Fruit fly (Drosophila melanogaster) Kc167 (cell line): ENCODE data around the gene CG10116.

Experiments
- Myc ChIP-seq: fragments of >200 bp; optimal IDR thresholded peaks from 2 replicates; lab custom pipeline; 2017; ENCODE audit warnings: missing external identifiers
- Sin3A ChIP-seq: fragments of >200 bp; optimal IDR thresholded peaks from 2 replicates; lab custom pipeline; 2018; ENCODE audit warnings: missing external identifiers
- h ChIP-seq: fragments of >200 bp; optimal IDR thresholded peaks from 3 replicates; lab custom pipeline; 2018; ENCODE audit warnings: missing external identifiers
- insv ChIP-seq: fragments of >200 bp; optimal IDR thresholded peaks from 3 replicates; lab custom pipeline; 2018; ENCODE audit warnings: missing external identifiers
- psq ChIP-seq: fragments of >200 bp; optimal IDR thresholded peaks from 2 replicates; lab custom pipeline; 2017; ENCODE audit warnings: missing external identifiers
- ttk ChIP-seq: sonication (Bioruptor generic); optimal IDR thresholded peaks from 2 replicates; lab custom pipeline; 2017; ENCODE audit warnings: missing external identifiers

Gene CG10116

DNA sequence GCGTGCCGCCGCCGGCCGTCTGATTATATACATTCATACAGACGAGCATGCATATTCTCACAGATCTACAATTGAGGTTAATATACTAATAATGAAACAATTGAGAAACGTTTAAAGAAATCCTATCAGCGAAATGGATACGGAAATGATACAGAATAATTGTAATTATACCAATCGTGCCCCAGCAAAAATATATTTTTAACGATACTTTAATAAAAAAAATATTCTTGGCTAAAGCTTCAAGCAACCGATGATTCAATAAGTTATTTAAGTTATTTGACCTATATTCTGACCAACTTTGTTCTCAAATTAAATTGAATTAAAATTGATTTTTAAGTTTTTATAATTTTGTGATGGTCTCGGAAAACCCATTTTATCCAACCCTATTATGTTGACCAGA lies 19.0 kb upstream of the CG10116 start:
- TF ChIP-seq Sin3A (lab: Kevin White, UChicago): no peak
- no peak for TF ChIP-seq psq (lab: Kevin White, UChicago)
- no peak for TF ChIP-seq h (lab: Kevin White, UChicago)
- TF ChIP-seq insv (lab: Kevin White, UChicago): no peak
- TF ChIP-seq ttk (lab: Kevin White, UChicago): no peak
- no peak for TF ChIP-seq Myc (lab: Kevin White, UChicago)

dm6 chr3L:13474607-13475006 lies 17.6 kb upstream of the CG10116 start, which contains the start of gene CG10089:
Gene CG10089, minus strand, starts transcription at chr3L:13474787.
- TF ChIP-seq psq (lab: Kevin White, UChicago) (no peak), h (lab: Kevin White, UChicago) (no peak), insv (lab: Kevin White, UChicago) (no peak), ttk (lab: Kevin White, UChicago) (no peak), Myc (lab: Kevin White, UChicago) (no peak), Sin3A (lab: Kevin White, UChicago) (no peak)

dm6 chr3L:13454755-13455154 lies 2.3 kb downstream of the CG10116 start:
- no peak for TF ChIP-seq insv (lab: Kevin White, UChicago)
- no peak for TF ChIP-seq psq (lab: Kevin White, UChicago)
- no peak for TF ChIP-seq ttk (lab: Kevin White, UChicago)
- TF ChIP-seq Myc (lab: Kevin White, UChicago): no peak
- TF ChIP-seq h (lab: Kevin White, UChicago): no peak
- no peak for TF ChIP-seq Sin3A (lab: Kevin White, UChicago)

dm6 chr3L:13452281-13452680 lies 4.8 kb downstream of the CG10116 start:
- TF ChIP-seq Sin3A (lab: Kevin White, UChicago) (no peak), ttk (lab: Kevin White, UChicago) (no peak), psq (lab: Kevin White, UChicago) (no peak), insv (lab: Kevin White, UChicago) (no peak), h (lab: Kevin White, UChicago) (no peak), Myc (lab: Kevin White, UChicago) (no peak)

DNA sequence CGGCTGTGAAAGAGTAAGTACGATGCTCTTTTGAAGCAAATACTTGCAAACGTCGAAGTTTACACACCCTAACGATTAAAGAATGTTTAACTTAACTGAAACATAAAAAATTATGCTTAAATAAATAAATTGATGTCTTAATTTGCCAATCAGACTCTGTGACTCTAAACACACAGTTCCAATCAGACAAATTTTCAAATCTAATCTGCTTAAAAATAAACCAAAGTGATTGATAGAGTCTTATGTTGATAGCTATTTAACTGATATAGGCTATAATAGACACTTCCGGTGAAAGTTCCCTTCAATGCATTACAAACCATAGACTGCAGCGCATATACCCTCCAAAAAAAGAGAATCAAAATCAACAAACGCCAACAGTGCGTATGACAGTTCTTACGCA lies 5.5 kb downstream of the CG10116 start:
- TF ChIP-seq Myc (lab: Kevin White, UChicago): no peak
- no peak for TF ChIP-seq ttk (lab: Kevin White, UChicago)
- TF ChIP-seq h (lab: Kevin White, UChicago): no peak
- TF ChIP-seq Sin3A (lab: Kevin White, UChicago): no peak
- no peak for TF ChIP-seq insv (lab: Kevin White, UChicago)

- TF ChIP-seq Myc (lab: Kevin White, UChicago) (no peak), psq (lab: Kevin White, UChicago) (no peak), insv (lab: Kevin White, UChicago) (no peak), h (lab: Kevin White, UChicago) (no peak), Sin3A (lab: Kevin White, UChicago) (no peak), ttk (lab: Kevin White, UChicago) (no peak)
Measured at dm6 chr3L:13450177-13450793, 6.8 kb downstream of the CG10116 start, which contains the start of the genes JMJD7 and CG10738. Gene JMJD7, minus strand, starts transcription at chr3L:13450283. Gene CG10738, plus strand, starts transcription at chr3L:13450770.

DNA sequence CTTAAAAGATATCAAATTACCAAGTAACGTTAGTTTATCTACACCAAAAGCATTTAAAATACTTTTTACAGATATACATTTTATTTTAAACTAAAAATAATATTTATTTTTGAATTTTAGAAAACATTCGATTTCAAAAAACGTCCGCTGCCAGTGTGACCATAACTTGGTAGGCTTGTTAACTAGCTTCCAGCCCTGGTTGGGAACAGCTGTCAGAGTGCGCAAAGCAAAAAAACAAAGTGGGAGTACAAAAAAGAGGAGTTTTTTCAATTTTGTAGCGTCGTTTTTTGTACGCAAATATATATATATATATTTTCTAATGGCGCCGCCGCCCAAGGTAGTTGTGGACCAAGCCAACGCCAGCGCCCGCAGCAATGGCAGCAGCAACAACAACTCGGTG lies 14.6 kb downstream of the CG10116 start, which contains the start of gene cmb:
Gene cmb (plus strand): TSS at position 195 of the 400 bp plus-strand sequence.
- no peak for TF ChIP-seq ttk (lab: Kevin White, UChicago)
- no peak for TF ChIP-seq insv (lab: Kevin White, UChicago)
- TF ChIP-seq Myc (lab: Kevin White, UChicago): no peak
- no peak for TF ChIP-seq h (lab: Kevin White, UChicago)
- no peak for TF ChIP-seq psq (lab: Kevin White, UChicago)
- no peak for TF ChIP-seq Sin3A (lab: Kevin White, UChicago)

DNA sequence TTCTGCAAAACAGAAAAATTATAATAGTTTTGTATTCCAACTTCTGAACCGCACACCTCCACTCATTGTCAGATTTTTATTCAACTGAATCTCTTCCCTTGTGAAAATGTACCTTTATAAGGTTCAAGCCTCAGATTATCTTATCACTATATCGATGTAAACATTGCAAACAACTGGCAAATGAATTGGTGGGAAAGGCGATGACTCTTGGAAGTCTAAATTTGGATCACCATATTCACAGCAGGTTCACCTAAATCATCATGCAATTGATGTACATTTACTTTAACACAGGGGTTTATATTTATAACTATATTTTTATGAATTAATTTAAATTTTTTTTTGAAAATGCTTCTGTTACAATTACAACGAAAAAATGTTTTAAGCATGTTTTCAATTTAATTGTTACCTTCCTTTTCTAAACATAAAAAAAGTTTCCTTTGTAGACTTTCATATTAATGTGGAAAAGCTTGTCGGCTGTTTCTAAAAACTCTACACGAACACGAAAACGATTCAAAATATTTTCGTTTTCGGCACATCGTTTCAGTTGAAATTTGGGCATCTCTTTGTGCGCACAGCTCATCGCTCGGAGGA lies 16.6 kb downstream of the CG10116 start, which contains the start of the genes CG10140 and CG14109:
Gene CG10140 (minus strand): TSS at position 101 of the 591 bp plus-strand sequence.
Gene CG14109 (plus strand): TSS at position 541 of the 591 bp plus-strand sequence.
- TF ChIP-seq insv (lab: Kevin White, UChicago) (no peak), Myc (lab: Kevin White, UChicago) (no peak), h (lab: Kevin White, UChicago) (no peak), ttk (lab: Kevin White, UChicago) (no peak), psq (lab: Kevin White, UChicago) (no peak), Sin3A (lab: Kevin White, UChicago) (no peak)

dm6 chr3L:13437654-13438053 lies 19.4 kb downstream of the CG10116 start, which contains the start of gene CG10725:
Gene CG10725, plus strand, starts transcription at chr3L:13437954.
- TF ChIP-seq psq (lab: Kevin White, UChicago) (no peak), insv (lab: Kevin White, UChicago) (no peak), h (lab: Kevin White, UChicago) (no peak)

- TF ChIP-seq Sin3A (lab: Kevin White, UChicago) (no peak), ttk (lab: Kevin White, UChicago) (no peak), insv (lab: Kevin White, UChicago) (no peak), psq (lab: Kevin White, UChicago) (no peak), Myc (lab: Kevin White, UChicago) (no peak), h (lab: Kevin White, UChicago) (no peak)
Measured at dm6 chr3L:13437036-13437435, 20.0 kb downstream of the CG10116 start, which contains the start of gene CG10154. Gene CG10154, minus strand, starts transcription at chr3L:13437136.

DNA sequence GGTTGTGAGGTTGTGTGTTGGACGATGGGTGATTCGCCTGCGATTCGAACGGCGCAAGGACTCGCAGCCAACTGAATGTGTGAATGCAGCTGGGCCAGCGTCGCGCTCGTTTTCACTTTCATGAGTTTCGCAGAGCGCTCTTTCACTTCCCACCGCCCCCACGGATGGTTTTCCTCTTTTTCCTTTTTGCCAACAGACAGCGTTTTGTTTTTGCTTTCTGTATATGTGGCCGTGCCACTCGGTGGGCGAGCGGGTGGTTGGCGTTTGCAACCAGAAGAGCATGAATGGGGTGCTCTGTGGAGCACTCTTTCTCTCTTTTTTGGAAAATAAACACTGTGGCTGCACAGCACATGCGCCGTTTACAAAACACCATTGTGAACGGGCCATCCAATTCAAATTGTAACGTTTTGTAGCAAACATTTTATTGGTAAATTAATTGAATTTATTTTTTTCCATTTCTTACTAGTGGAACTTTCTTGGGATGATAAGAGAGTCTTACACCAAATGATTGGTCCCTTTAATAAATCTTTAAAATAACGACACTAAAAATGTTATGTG lies 21.8 kb downstream of the CG10116 start, which contains the start of gene CG10713:
Gene CG10713 (minus strand): TSS at position 60 of the 558 bp plus-strand sequence.
- TF ChIP-seq Sin3A (lab: Kevin White, UChicago) (no peak), psq (lab: Kevin White, UChicago) (no peak), insv (lab: Kevin White, UChicago) (no peak), h (lab: Kevin White, UChicago) (no peak), ttk (lab: Kevin White, UChicago) (no peak), Myc (lab: Kevin White, UChicago) (no peak)
